Fruit fly (Drosophila melanogaster) whole organism, embryonic: Measurements from ENCODE around the gene Rab39.

Source experiments
- Abd-B ChIP-seq: fragments of 200-800 bp; sonication (Bioruptor generic); optimal IDR thresholded peaks from 2 replicates; lab custom pipeline; 2018; ENCODE audit warnings: missing biosample characterization, mild to moderate bottlenecking, missing genetic modification characterization, moderate library complexity
- CG13296 ChIP-seq: fragments of 200-800 bp; sonication (Bioruptor generic); optimal IDR thresholded peaks from 3 replicates; lab custom pipeline; 2018; ENCODE audit warnings: missing biosample characterization, mild to moderate bottlenecking, missing genetic modification characterization
- CG14860 ChIP-seq: fragments of 200-800 bp; sonication (Bioruptor generic); IDR thresholded peaks from 3 replicates; pipeline ENCODE4 v1.3.6; 2022; ENCODE audit warnings: missing biosample characterization, missing genetic modification characterization; ENCODE audit not compliant: partially characterized antibody
- CG1602 ChIP-seq: fragments of 200-800 bp; sonication (Bioruptor generic); optimal IDR thresholded peaks from 3 replicates; lab custom pipeline; 2016; ENCODE audit warnings: missing biosample characterization, missing genetic modification characterization
- CG17186 ChIP-seq: fragments of 200-800 bp; sonication (Bioruptor generic); optimal IDR thresholded peaks from 3 replicates; lab custom pipeline; 2017; ENCODE audit warnings: missing biosample characterization, missing genetic modification reagents, missing genetic modification characterization
- CG18262 ChIP-seq: fragments of 200-800 bp; optimal IDR thresholded peaks from 3 replicates; lab custom pipeline; 2019; ENCODE audit warnings: missing biosample characterization, mild to moderate bottlenecking, missing genetic modification characterization, moderate library complexity
- CG18619 ChIP-seq: fragments of 200-800 bp; sonication (Bioruptor generic); optimal IDR thresholded peaks from 3 replicates; lab custom pipeline; 2017; ENCODE audit warnings: missing biosample characterization, mild to moderate bottlenecking, missing genetic modification characterization
- CG30431 ChIP-seq: fragments of 200-800 bp; sonication (Bioruptor generic); optimal IDR thresholded peaks from 2 replicates; lab custom pipeline; 2017; ENCODE audit warnings: missing biosample characterization, missing genetic modification characterization
- CG32772 ChIP-seq: fragments of 200-800 bp; sonication (Bioruptor generic); IDR thresholded peaks from 2 replicates; pipeline ENCODE4 v1.3.6; 2022; ENCODE audit warnings: missing biosample characterization, missing genetic modification characterization
- CG34376 ChIP-seq: fragments of 200-800 bp; sonication (Bioruptor generic); optimal IDR thresholded peaks from 2 replicates; lab custom pipeline; 2018; ENCODE audit warnings: missing biosample characterization, mild to moderate bottlenecking, missing genetic modification characterization
- CG34422 ChIP-seq: fragments of 200-800 bp; sonication (Bioruptor generic); IDR thresholded peaks from 3 replicates; pipeline ENCODE4 v1.3.6; 2022; ENCODE audit warnings: missing biosample characterization, missing genetic modification characterization
- CG6791 ChIP-seq: fragments of 200-800 bp; sonication (Bioruptor generic); IDR thresholded peaks from 3 replicates; pipeline ENCODE4 v1.3.6; 2022; ENCODE audit warnings: missing biosample characterization, missing genetic modification characterization; ENCODE audit not compliant: partially characterized antibody
- CG7928 ChIP-seq: fragments of 200-800 bp; sonication (Bioruptor generic); optimal IDR thresholded peaks from 2 replicates; lab custom pipeline; 2017; ENCODE audit warnings: missing biosample characterization, mild to moderate bottlenecking, missing genetic modification characterization
- CG7963 ChIP-seq: fragments of 200-800 bp; sonication (Bioruptor generic); IDR thresholded peaks from 3 replicates; pipeline ENCODE4 v1.3.6; 2022; ENCODE audit warnings: missing biosample characterization, missing genetic modification characterization; ENCODE audit not compliant: partially characterized antibody
- CG9797 ChIP-seq: fragments of 200-800 bp; sonication (Bioruptor generic); optimal IDR thresholded peaks from 3 replicates; lab custom pipeline; 2018; ENCODE audit warnings: missing biosample characterization, mild to moderate bottlenecking, missing genetic modification characterization
- CG9817 ChIP-seq: fragments of 200-800 bp; sonication (Bioruptor generic); optimal IDR thresholded peaks from 2 replicates; lab custom pipeline; 2018; ENCODE audit warnings: missing biosample characterization, mild to moderate bottlenecking, missing genetic modification characterization, moderate library complexity
- Dbx ChIP-seq: fragments of 200-800 bp; sonication (Bioruptor generic); IDR thresholded peaks from 3 replicates; pipeline ENCODE4 v1.3.6; 2022; ENCODE audit warnings: missing biosample characterization, missing genetic modification characterization
- Dp ChIP-seq: fragments of 200-800 bp; sonication (Bioruptor generic); optimal IDR thresholded peaks from 2 replicates; lab custom pipeline; 2018; ENCODE audit warnings: missing biosample characterization, mild to moderate bottlenecking, missing genetic modification characterization, moderate library complexity
- Dref ChIP-seq: fragments of 200-800 bp; sonication (Bioruptor generic); IDR thresholded peaks from 2 replicates; pipeline ENCODE4 v1.3.6; 2022; ENCODE audit warnings: missing biosample characterization, missing genetic modification characterization
- E2f2 ChIP-seq: fragments of 200-800 bp; sonication (Bioruptor generic); IDR thresholded peaks from 2 replicates; pipeline ENCODE4 v1.3.6; 2022; ENCODE audit warnings: missing biosample characterization, missing genetic modification characterization
- Elba2 ChIP-seq: fragments of 200-800 bp; sonication (Bioruptor generic); optimal IDR thresholded peaks from 3 replicates; lab custom pipeline; 2016; ENCODE audit warnings: missing biosample characterization, missing genetic modification characterization
- Ets65A ChIP-seq: fragments of 200-800 bp; sonication (Bioruptor generic); peaks from one replicate; lab custom pipeline; 2016; ENCODE audit warnings: missing biosample characterization, missing genetic modification characterization
- Fer3 ChIP-seq: fragments of 200-800 bp; sonication (Bioruptor generic); optimal IDR thresholded peaks from 2 replicates; lab custom pipeline; 2018; ENCODE audit warnings: missing biosample characterization, mild to moderate bottlenecking, missing genetic modification characterization, moderate library complexity
- HHEX ChIP-seq: fragments of 200-800 bp; sonication (Bioruptor generic); optimal IDR thresholded peaks from 3 replicates; lab custom pipeline; 2017; ENCODE audit warnings: missing biosample characterization, mild to moderate bottlenecking, missing genetic modification characterization, missing genetic modification reagents
- HLH54F ChIP-seq: fragments of 200-800 bp; sonication (Bioruptor generic); optimal IDR thresholded peaks from 3 replicates; lab custom pipeline; 2016; ENCODE audit warnings: missing biosample characterization, missing genetic modification characterization
- Nf-YB ChIP-seq: fragments of 200-800 bp; sonication (Bioruptor generic); optimal IDR thresholded peaks from 3 replicates; lab custom pipeline; 2019; ENCODE audit warnings: missing biosample characterization, mild to moderate bottlenecking, missing genetic modification characterization, moderate library complexity
- Opbp ChIP-seq: fragments of 200-800 bp; sonication (Bioruptor generic); IDR thresholded peaks from 3 replicates; pipeline ENCODE4 v1.3.6; 2022; ENCODE audit warnings: missing biosample characterization, missing genetic modification characterization; ENCODE audit not compliant: partially characterized antibody
- Sox102F ChIP-seq: fragments of 200-800 bp; sonication (Bioruptor generic); optimal IDR thresholded peaks from 2 replicates; lab custom pipeline; 2018; ENCODE audit warnings: missing biosample characterization, mild to moderate bottlenecking, missing genetic modification characterization, moderate library complexity
- Spps ChIP-seq: fragments of 200-800 bp; sonication (Bioruptor generic); optimal IDR thresholded peaks from 2 replicates; lab custom pipeline; 2018; ENCODE audit warnings: missing biosample characterization, mild to moderate bottlenecking, missing genetic modification characterization
- bbx ChIP-seq: fragments of 200-800 bp; sonication (Bioruptor generic); IDR thresholded peaks from 2 replicates; pipeline ENCODE4 v1.3.6; 2022; ENCODE audit warnings: missing biosample characterization, missing genetic modification characterization; ENCODE audit not compliant: partially characterized antibody
- bigmax ChIP-seq: fragments of 200-800 bp; sonication (Bioruptor generic); optimal IDR thresholded peaks from 2 replicates; lab custom pipeline; 2018; ENCODE audit warnings: missing biosample characterization, mild to moderate bottlenecking, missing genetic modification characterization
- chinmo ChIP-seq: fragments of 200-800 bp; sonication (Bioruptor generic); IDR thresholded peaks from 4 replicates; pipeline ENCODE4 v1.3.6; 2022; ENCODE audit warnings: missing biosample characterization, missing genetic modification characterization; ENCODE audit not compliant: partially characterized antibody
- croc ChIP-seq: fragments of 200-800 bp; sonication (Bioruptor generic); conservative IDR thresholded peaks from 3 replicates; pipeline ENCODE4 v1.3.6; 2022; ENCODE audit warnings: missing biosample characterization, missing genetic modification characterization
- fd64A ChIP-seq: fragments of 200-800 bp; sonication (Bioruptor generic); optimal IDR thresholded peaks from 3 replicates; lab custom pipeline; 2018; ENCODE audit warnings: missing biosample characterization, mild to moderate bottlenecking, missing genetic modification characterization
- gfzf ChIP-seq: fragments of 200-800 bp; sonication (Bioruptor generic); optimal IDR thresholded peaks from 2 replicates; lab custom pipeline; 2016; ENCODE audit warnings: missing biosample characterization, mild to moderate bottlenecking, missing genetic modification characterization, moderate library complexity
- grau ChIP-seq: fragments of 200-800 bp; optimal IDR thresholded peaks from 3 replicates; lab custom pipeline; 2019; ENCODE audit warnings: missing biosample characterization, mild to moderate bottlenecking, missing genetic modification characterization, moderate library complexity
- her ChIP-seq: fragments of 200-800 bp; sonication (Bioruptor generic); optimal IDR thresholded peaks from 2 replicates; lab custom pipeline; 2016; ENCODE audit warnings: missing biosample characterization, missing genetic modification characterization
- hth ChIP-seq: fragments of >200 bp; optimal IDR thresholded peaks from 2 replicates; lab custom pipeline; 2017; ENCODE audit warnings: inconsistent platforms
- insv ChIP-seq, 2 experiments: fragments of 200-800 bp; sonication (Bioruptor generic); optimal IDR thresholded peaks; 3 replicates each; lab custom pipeline; 2016 to 2018; ENCODE audit warnings: missing biosample characterization in 2 of 2, missing genetic modification characterization in 2 of 2
- kni ChIP-seq: fragments of 200-800 bp; sonication (Bioruptor generic); optimal IDR thresholded peaks from 3 replicates; lab custom pipeline; 2017; ENCODE audit warnings: mild to moderate bottlenecking, missing biosample characterization, missing genetic modification reagents, missing genetic modification characterization
- lilli ChIP-seq: fragments of 200-800 bp; sonication (Bioruptor generic); optimal IDR thresholded peaks from 3 replicates; lab custom pipeline; 2016; ENCODE audit warnings: missing biosample characterization, missing genetic modification characterization
- nerfin-2 ChIP-seq: fragments of 200-800 bp; sonication (Bioruptor generic); IDR thresholded peaks from 2 replicates; pipeline ENCODE4 v1.3.6; 2022; ENCODE audit warnings: missing biosample characterization, missing genetic modification characterization; ENCODE audit not compliant: partially characterized antibody
- pfk ChIP-seq: fragments of 200-800 bp; sonication (Bioruptor generic); optimal IDR thresholded peaks from 2 replicates; lab custom pipeline; 2018; ENCODE audit warnings: missing biosample characterization, mild to moderate bottlenecking, missing genetic modification characterization, moderate library complexity
- repo ChIP-seq: fragments of 200-800 bp; sonication (Bioruptor generic); optimal IDR thresholded peaks from 2 replicates; lab custom pipeline; 2016; ENCODE audit warnings: missing biosample characterization, missing genetic modification characterization
- sr ChIP-seq: fragments of 200-800 bp; sonication (Bioruptor generic); IDR thresholded peaks from 3 replicates; pipeline ENCODE4 v1.3.6; 2022; ENCODE audit warnings: missing biosample characterization, missing genetic modification characterization
- tap ChIP-seq: fragments of 200-800 bp; optimal IDR thresholded peaks from 3 replicates; lab custom pipeline; 2019; ENCODE audit warnings: missing biosample characterization, mild to moderate bottlenecking, missing genetic modification characterization, moderate library complexity
- tx ChIP-seq: fragments of 200-800 bp; sonication (Bioruptor generic); optimal IDR thresholded peaks from 2 replicates; lab custom pipeline; 2016; ENCODE audit warnings: missing biosample characterization, missing genetic modification characterization
- zf30C ChIP-seq: fragments of 200-800 bp; sonication (Bioruptor generic); optimal IDR thresholded peaks from 3 replicates; lab custom pipeline; 2018; ENCODE audit warnings: missing biosample characterization, mild to moderate bottlenecking, missing genetic modification characterization
- zfh1 ChIP-seq: fragments of 200-800 bp; sonication (Bioruptor generic); IDR thresholded peaks from 3 replicates; pipeline ENCODE4 v1.3.6; 2022; ENCODE audit warnings: missing biosample characterization, missing genetic modification characterization
- zfh2 ChIP-seq: fragments of 200-800 bp; sonication (Bioruptor generic); optimal IDR thresholded peaks from 2 replicates; lab custom pipeline; 2016; ENCODE audit warnings: missing biosample characterization, missing genetic modification characterization

Rab39 gene

dm6 chrX:7737156-7737771 is 2.5 kb downstream of the Rab39 start (continued):
- TF ChIP-seq Dref (peak; percentile 53), Ets65A (GFP tag; lab: Kevin White, UChicago) (peak; percentile 25), HLH54F (GFP tag; lab: Kevin White, UChicago) (no peak), CG18262 (tag; lab: Kevin White, UChicago) (no peak), insv (GFP tag; optimal IDR thresholded peaks at IDR 0.05; lab: Kevin White, UChicago) (no peak), CG30431 (GFP tag; lab: Kevin White, UChicago) (no peak), chinmo (GFP tag; lab: Robert Waterston, UW) (no peak), E2f2 (GFP tag; lab: Robert Waterston, UW) (peak; percentile 95), Dbx (GFP tag; lab: Robert Waterston, UW) (no peak), lilli (no peak), repo (GFP tag; lab: Kevin White, UChicago) (no peak), bigmax (peak; percentile 80), CG32772 (GFP tag; lab: Robert Waterston, UW) (no peak), bbx (GFP tag; lab: Robert Waterston, UW) (peak; percentile 65), gfzf (GFP tag; lab: Kevin White, UChicago) (peak; percentile 94), CG13296 (GFP tag; lab: Kevin White, UChicago) (no peak), zf30C (GFP tag; lab: Kevin White, UChicago) (no peak), CG14860 (GFP tag; lab: Robert Waterston, UW) (no peak), grau (tag; lab: Kevin White, UChicago) (peak; percentile 1), croc (GFP tag; lab: Robert Waterston, UW) (no peak), Abd-B (GFP tag; lab: Kevin White, UChicago) (no peak), CG9797 (GFP tag; lab: Kevin White, UChicago) (peak; percentile 88), zfh1 (GFP tag; lab: Robert Waterston, UW) (no peak), fd64A (GFP tag; lab: Kevin White, UChicago) (no peak), CG6791 (GFP tag; lab: Robert Waterston, UW) (peak; percentile 39; the same call in 1 of the 3 replicates), pfk (GFP tag; lab: Kevin White, UChicago) (no peak), Opbp (peak; percentile 65; the same call in 2 of the 3 replicates), her (GFP tag; lab: Kevin White, UChicago) (peak; percentile 6), sr (no peak), Dp (GFP tag; lab: Kevin White, UChicago) (peak; percentile 90), CG7928 (peak; percentile 37), CG7963 (no peak), tap (tag; lab: Kevin White, UChicago) (no peak), CG34376 (GFP tag; lab: Kevin White, UChicago) (peak; percentile 16), zfh2 (GFP tag; lab: Kevin White, UChicago) (no peak), CG17186 (GFP tag; lab: Kevin White, UChicago) (peak; percentile 18), Spps (no peak), Elba2 (peak; percentile 38), CG1602 (GFP tag; lab: Kevin White, UChicago) (no peak), Nf-YB (GFP tag; lab: Kevin White, UChicago) (no peak), tx (no peak), nerfin-2 (no peak), CG9817 (no peak), Sox102F (GFP tag; lab: Kevin White, UChicago) (no peak), Fer3 (tag; lab: Kevin White, UChicago) (no peak), CG18619 (GFP tag; lab: Kevin White, UChicago) (no peak), CG34422 (GFP tag; lab: Robert Waterston, UW) (no peak; the same call in 2 of the 3 replicates), HHEX (no peak), hth (lab: Kevin White, UChicago) (no peak), kni (GFP tag; lab: Kevin White, UChicago) (no peak)
